Fruit fly (Drosophila melanogaster) whole organism, embryonic: Measurements from ENCODE around the gene Cht6.

Source experiments
- Bgb ChIP-seq: fragments of 200-800 bp; sonication (Bioruptor generic); IDR thresholded peaks from 2 replicates; pipeline ENCODE4 v1.3.6; 2022; ENCODE audit warnings: missing biosample characterization, missing genetic modification characterization; ENCODE audit not compliant: partially characterized antibody
- Blimp-1 ChIP-seq: fragments of 200-800 bp; sonication (Bioruptor generic); optimal IDR thresholded peaks from 3 replicates; lab custom pipeline; 2018; ENCODE audit warnings: missing biosample characterization, missing genetic modification characterization, mild to moderate bottlenecking, moderate library complexity, missing genetic modification reagents
- BtbVII ChIP-seq: fragments of 200-800 bp; sonication (Bioruptor generic); optimal IDR thresholded peaks from 3 replicates; lab custom pipeline; 2017; ENCODE audit warnings: missing biosample characterization, mild to moderate bottlenecking, missing genetic modification characterization
- C15 ChIP-seq: fragments of 200-800 bp; sonication (Bioruptor generic); IDR thresholded peaks from 3 replicates; pipeline ENCODE4 v1.3.6; 2022; ENCODE audit warnings: missing biosample characterization, missing genetic modification characterization
- CG10543 ChIP-seq: fragments of 200-800 bp; sonication (Bioruptor generic); optimal IDR thresholded peaks from 3 replicates; lab custom pipeline; 2017; ENCODE audit warnings: missing biosample characterization, mild to moderate bottlenecking, missing genetic modification characterization, moderate library complexity
- CG11504 ChIP-seq: fragments of 200-800 bp; sonication (Bioruptor generic); optimal IDR thresholded peaks from 3 replicates; lab custom pipeline; 2019; ENCODE audit warnings: missing biosample characterization, mild to moderate bottlenecking, missing genetic modification characterization, moderate library complexity
- CG12391 ChIP-seq: fragments of 200-800 bp; sonication (Bioruptor generic); optimal IDR thresholded peaks from 3 replicates; lab custom pipeline; 2018; ENCODE audit warnings: missing biosample characterization, mild to moderate bottlenecking, missing genetic modification characterization, moderate library complexity
- CG13775 ChIP-seq: fragments of 200-800 bp; sonication (Bioruptor generic); optimal IDR thresholded peaks from 3 replicates; lab custom pipeline; 2017; ENCODE audit warnings: missing biosample characterization, mild to moderate bottlenecking, missing genetic modification characterization
- CG14441 ChIP-seq: fragments of 200-800 bp; sonication (Bioruptor generic); IDR thresholded peaks from 2 replicates; pipeline ENCODE4 v1.3.6; 2022; ENCODE audit warnings: missing biosample characterization, missing genetic modification characterization
- CG4360 ChIP-seq: fragments of 200-800 bp; sonication (Bioruptor generic); IDR thresholded peaks from 2 replicates; pipeline ENCODE4 v1.3.6; 2022; ENCODE audit warnings: missing biosample characterization, missing genetic modification characterization
- CG6175 ChIP-seq: fragments of 200-800 bp; sonication (Bioruptor generic); IDR thresholded peaks from 3 replicates; pipeline ENCODE4 v1.3.6; 2022; ENCODE audit warnings: missing biosample characterization, missing genetic modification characterization
- CG6683 ChIP-seq: fragments of 200-800 bp; sonication (Bioruptor generic); optimal IDR thresholded peaks from 2 replicates; lab custom pipeline; 2017; ENCODE audit warnings: missing biosample characterization, mild to moderate bottlenecking, missing genetic modification characterization, missing genetic modification reagents
- CG7271 ChIP-seq: fragments of 200-800 bp; sonication (Bioruptor generic); optimal IDR thresholded peaks from 2 replicates; lab custom pipeline; 2018; ENCODE audit warnings: missing biosample characterization, mild to moderate bottlenecking, missing genetic modification characterization, moderate library complexity
- CG7556 ChIP-seq: fragments of 200-800 bp; sonication (Bioruptor generic); optimal IDR thresholded peaks from 2 replicates; lab custom pipeline; 2017; ENCODE audit warnings: missing biosample characterization, mild to moderate bottlenecking, missing genetic modification characterization
- CG8359 ChIP-seq: fragments of 200-800 bp; sonication (Bioruptor generic); optimal IDR thresholded peaks from 2 replicates; lab custom pipeline; 2017; ENCODE audit warnings: missing biosample characterization, mild to moderate bottlenecking, missing genetic modification characterization, borderline replicate concordance
- CG9437 ChIP-seq: fragments of 200-800 bp; sonication (Bioruptor generic); optimal IDR thresholded peaks from 2 replicates; lab custom pipeline; 2018; ENCODE audit warnings: missing biosample characterization, mild to moderate bottlenecking, missing genetic modification characterization
- CHES-1-like ChIP-seq: fragments of 200-800 bp; sonication (Bioruptor generic); optimal IDR thresholded peaks from 2 replicates; lab custom pipeline; 2016; ENCODE audit warnings: missing biosample characterization, missing genetic modification characterization
- Dll ChIP-seq: fragments of 200-800 bp; sonication (Bioruptor generic); IDR thresholded peaks from 4 replicates; pipeline ENCODE4 v1.3.6; 2022; ENCODE audit warnings: missing biosample characterization, missing genetic modification characterization; ENCODE audit not compliant: partially characterized antibody
- Doc3 ChIP-seq: fragments of 200-800 bp; sonication (Bioruptor generic); IDR thresholded peaks from 3 replicates; pipeline ENCODE4 v1.3.6; 2022; ENCODE audit warnings: missing biosample characterization, missing genetic modification characterization; ENCODE audit not compliant: partially characterized antibody
- Drgx ChIP-seq: fragments of 200-800 bp; sonication (Bioruptor generic); IDR thresholded peaks from 2 replicates; pipeline ENCODE4 v1.3.6; 2022; ENCODE audit warnings: missing biosample characterization, missing genetic modification characterization
- Hr39 ChIP-seq: fragments of >200 bp; optimal IDR thresholded peaks from 2 replicates; lab custom pipeline; 2017
- Hr51 ChIP-seq, 2 experiments: fragments of 200-800 bp; sonication (Bioruptor generic); optimal IDR thresholded peaks; 2 replicates in 1 of 2; 3 replicates in 1 of 2; lab custom pipeline; 2016 to 2018; ENCODE audit warnings: missing biosample characterization in 2 of 2, missing genetic modification characterization in 2 of 2, mild to moderate bottlenecking in 1 of 2, moderate library complexity in 1 of 2
- Jarid2 ChIP-seq: fragments of 200-800 bp; sonication (Bioruptor generic); optimal IDR thresholded peaks from 3 replicates; lab custom pipeline; 2017; ENCODE audit warnings: mild to moderate bottlenecking, missing biosample characterization, missing genetic modification reagents, missing genetic modification characterization
- MESR4 ChIP-seq: fragments of 200-800 bp; sonication (Bioruptor generic); optimal IDR thresholded peaks from 2 replicates; lab custom pipeline; 2018; ENCODE audit warnings: missing biosample characterization, mild to moderate bottlenecking, missing genetic modification characterization, moderate library complexity
- NC2α ChIP-seq: fragments of 200-800 bp; sonication (Bioruptor generic); optimal IDR thresholded peaks from 2 replicates; lab custom pipeline; 2016; ENCODE audit warnings: missing biosample characterization, missing genetic modification characterization
- Scr ChIP-seq: fragments of 200-800 bp; sonication (Bioruptor generic); IDR thresholded peaks from 2 replicates; pipeline ENCODE4 v1.3.6; 2022; ENCODE audit warnings: missing biosample characterization, missing genetic modification characterization; ENCODE audit not compliant: partially characterized antibody
- abd-A ChIP-seq: fragments of 200-800 bp; sonication (Bioruptor generic); optimal IDR thresholded peaks from 3 replicates; lab custom pipeline; 2019; ENCODE audit warnings: missing biosample characterization, mild to moderate bottlenecking, missing genetic modification characterization, moderate library complexity
- ash1 ChIP-seq: fragments of 200-800 bp; sonication (Bioruptor generic); optimal IDR thresholded peaks from 2 replicates; lab custom pipeline; 2018; ENCODE audit warnings: missing biosample characterization, mild to moderate bottlenecking, missing genetic modification characterization
- bbx ChIP-seq: fragments of 200-800 bp; sonication (Bioruptor generic); IDR thresholded peaks from 2 replicates; pipeline ENCODE4 v1.3.6; 2022; ENCODE audit warnings: missing biosample characterization, missing genetic modification characterization; ENCODE audit not compliant: partially characterized antibody
- bowl ChIP-seq: fragments of 200-800 bp; sonication (Bioruptor generic); IDR thresholded peaks from 2 replicates; pipeline ENCODE4 v1.3.6; 2022; ENCODE audit warnings: missing biosample characterization, missing genetic modification characterization
- chinmo ChIP-seq: fragments of 200-800 bp; sonication (Bioruptor generic); IDR thresholded peaks from 4 replicates; pipeline ENCODE4 v1.3.6; 2022; ENCODE audit warnings: missing biosample characterization, missing genetic modification characterization; ENCODE audit not compliant: partially characterized antibody
- corto ChIP-seq: fragments of 200-800 bp; sonication (Bioruptor generic); optimal IDR thresholded peaks from 2 replicates; lab custom pipeline; 2016; ENCODE audit warnings: missing biosample characterization, mild to moderate bottlenecking, missing genetic modification characterization, moderate library complexity
- crol ChIP-seq: fragments of 200-800 bp; sonication (Bioruptor generic); IDR thresholded peaks from 2 replicates; pipeline ENCODE4 v1.3.6; 2022; ENCODE audit warnings: missing biosample characterization, missing genetic modification characterization
- dati ChIP-seq: fragments of 200-800 bp; sonication (Bioruptor generic); IDR thresholded peaks from 2 replicates; pipeline ENCODE4 v1.3.6; 2022; ENCODE audit warnings: missing biosample characterization, missing genetic modification characterization
- ftz-f1 ChIP-seq: fragments of 200-800 bp; sonication (Bioruptor generic); optimal IDR thresholded peaks from 2 replicates; lab custom pipeline; 2016; ENCODE audit warnings: missing biosample characterization, missing genetic modification characterization
- gem ChIP-seq: fragments of 200-800 bp; sonication (Bioruptor generic); optimal IDR thresholded peaks from 2 replicates; lab custom pipeline; 2019; ENCODE audit warnings: missing biosample characterization, mild to moderate bottlenecking, missing genetic modification characterization, moderate library complexity
- grn ChIP-seq: fragments of 200-800 bp; sonication (Bioruptor generic); optimal IDR thresholded peaks from 3 replicates; lab custom pipeline; 2017; ENCODE audit warnings: missing biosample characterization, missing genetic modification characterization
- ind ChIP-seq: fragments of 200-800 bp; sonication (Bioruptor generic); optimal IDR thresholded peaks from 3 replicates; lab custom pipeline; 2016; ENCODE audit warnings: missing biosample characterization, missing genetic modification characterization
- jumu ChIP-seq: fragments of 200-800 bp; sonication (Bioruptor generic); optimal IDR thresholded peaks from 3 replicates; lab custom pipeline; 2016; ENCODE audit warnings: missing biosample characterization, missing genetic modification characterization
- kni ChIP-seq: fragments of 200-800 bp; sonication (Bioruptor generic); optimal IDR thresholded peaks from 3 replicates; lab custom pipeline; 2017; ENCODE audit warnings: mild to moderate bottlenecking, missing biosample characterization, missing genetic modification reagents, missing genetic modification characterization
- nom ChIP-seq: fragments of 200-800 bp; sonication (Bioruptor generic); optimal IDR thresholded peaks from 2 replicates; lab custom pipeline; 2017; ENCODE audit warnings: missing biosample characterization, missing genetic modification characterization, mild to moderate bottlenecking, moderate library complexity, missing genetic modification reagents
- org-1 ChIP-seq: fragments of 200-800 bp; sonication (Bioruptor generic); optimal IDR thresholded peaks from 2 replicates; lab custom pipeline; 2017; ENCODE audit warnings: missing biosample characterization, missing genetic modification characterization
- salm ChIP-seq: fragments of 200-800 bp; sonication (Bioruptor generic); optimal IDR thresholded peaks from 2 replicates; lab custom pipeline; 2018; ENCODE audit warnings: missing biosample characterization, mild to moderate bottlenecking, missing genetic modification characterization
- sqz ChIP-seq: fragments of 200-800 bp; sonication (Bioruptor generic); optimal IDR thresholded peaks from 3 replicates; lab custom pipeline; 2018; ENCODE audit warnings: missing biosample characterization, mild to moderate bottlenecking, missing genetic modification characterization
- tx ChIP-seq: fragments of 200-800 bp; sonication (Bioruptor generic); optimal IDR thresholded peaks from 2 replicates; lab custom pipeline; 2016; ENCODE audit warnings: missing biosample characterization, missing genetic modification characterization
- vvl ChIP-seq: fragments of 200-800 bp; sonication (Bioruptor generic); IDR thresholded peaks from 2 replicates; pipeline ENCODE4 v1.3.6; 2022; ENCODE audit warnings: missing biosample characterization, missing genetic modification characterization
- z ChIP-seq: fragments of 200-800 bp; sonication (Bioruptor generic); IDR thresholded peaks from 3 replicates; pipeline ENCODE4 v1.3.6; 2022; ENCODE audit warnings: missing biosample characterization, missing genetic modification characterization
- zfh2 ChIP-seq: fragments of 200-800 bp; sonication (Bioruptor generic); optimal IDR thresholded peaks from 2 replicates; lab custom pipeline; 2016; ENCODE audit warnings: missing biosample characterization, missing genetic modification characterization

The Cht6 gene

DNA sequence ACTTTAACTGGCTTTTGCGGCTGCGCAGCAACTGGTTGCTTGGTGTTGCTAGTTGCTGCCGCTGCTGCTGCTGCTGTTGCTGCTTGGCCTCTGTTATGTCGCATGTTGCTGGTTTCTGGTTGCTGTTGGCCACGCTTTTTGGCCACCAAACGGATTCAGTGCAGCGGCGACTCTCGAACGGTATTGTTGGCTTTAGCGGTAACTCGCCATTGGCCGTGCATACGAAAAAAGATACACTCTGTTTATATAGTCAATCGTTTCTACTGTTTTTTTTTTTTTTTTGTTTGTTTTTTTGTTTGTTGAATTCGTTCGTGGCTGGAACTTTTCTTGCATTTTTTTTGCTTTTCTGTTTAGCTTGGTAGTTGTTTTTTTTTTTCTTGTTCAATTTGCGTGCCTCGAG lies at the start of gene Cht6:
Gene Cht6, plus strand, starts transcription at position 122 of the 400 bp plus-strand sequence.
- TF ChIP-seq CG13775 (GFP tag; lab: Kevin White, UChicago) (no peak), bbx (GFP tag; lab: Robert Waterston, UW) (no peak), CG12391 (tag; lab: Kevin White, UChicago) (no peak), Drgx (peak; percentile 27; the same call in 1 of the 2 replicates), CG7556 (GFP tag; lab: Kevin White, UChicago) (no peak), CG7271 (tag; lab: Kevin White, UChicago) (no peak), C15 (GFP tag; lab: Robert Waterston, UW) (no peak), CG11504 (tag; lab: Kevin White, UChicago) (peak; percentile 75), Hr39 (lab: Kevin White, UChicago) (no peak), vvl (GFP tag; lab: Robert Waterston, UW) (0 out of 2 replicates have a peak, but pooled peaks have one; percentile 23), Bgb (GFP tag; lab: Robert Waterston, UW) (no peak; the same call in 1 of the 2 replicates), CG4360 (GFP tag; lab: Robert Waterston, UW) (0 out of 2 replicates have a peak, but pooled peaks have one; percentile 16), CHES-1-like (no peak), CG9437 (no peak), gem (no peak), Jarid2 (GFP tag; lab: Kevin White, UChicago) (peak; percentile 33), CG6175 (GFP tag; lab: Robert Waterston, UW) (peak; percentile 74; the same call in 1 of the 3 replicates), nom (GFP tag; lab: Kevin White, UChicago) (peak; percentile 39), sqz (peak; percentile 0), Doc3 (GFP tag; lab: Robert Waterston, UW) (0 out of 3 replicates have a peak, but pooled peaks have one; percentile 9), BtbVII (GFP tag; lab: Kevin White, UChicago) (no peak), CG14441 (GFP tag; lab: Robert Waterston, UW) (no peak), bowl (GFP tag; lab: Robert Waterston, UW) (0 out of 2 replicates have a peak, but pooled peaks have one; percentile 31), chinmo (GFP tag; lab: Robert Waterston, UW) (peak; percentile 89; the same call in 3 of the 4 replicates)

DNA sequence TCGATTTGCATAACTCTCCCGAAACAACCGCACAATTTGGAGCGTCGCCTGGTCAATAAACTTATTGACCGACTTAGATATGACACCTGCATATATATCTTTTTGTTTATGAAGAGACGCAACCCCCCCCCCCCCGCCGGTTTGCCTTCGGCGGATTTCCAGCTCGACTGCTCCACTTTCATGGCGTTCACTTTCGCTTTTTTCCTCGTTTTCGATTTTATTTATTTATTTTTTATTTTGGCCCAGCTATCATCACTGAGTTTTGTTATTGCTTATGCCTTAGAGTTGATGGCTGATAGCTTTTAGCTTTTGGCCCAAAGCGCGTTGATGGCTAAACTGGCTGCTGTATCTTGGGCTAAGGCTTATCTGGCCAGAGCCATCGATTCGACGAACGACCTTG lies 40.7 kb upstream of the Cht6 start:
- no peak for TF ChIP-seq CG10543
- TF ChIP-seq abd-A (tag; lab: Kevin White, UChicago): peak; percentile 70
- TF ChIP-seq zfh2: no peak
- peak; percentile 95 for TF ChIP-seq Blimp-1 (GFP tag; lab: Kevin White, UChicago)
- TF ChIP-seq z: no peak
- TF ChIP-seq tx (GFP tag; lab: Kevin White, UChicago): no peak
- TF ChIP-seq Hr39 (lab: Kevin White, UChicago): peak; percentile 18
- no peak for TF ChIP-seq Hr51 (GFP tag; optimal IDR thresholded peaks at IDR 0.05; lab: Kevin White, UChicago)
- TF ChIP-seq dati (GFP tag; lab: Robert Waterston, UW): no peak
- no peak for TF ChIP-seq jumu (GFP tag; lab: Kevin White, UChicago)
- TF ChIP-seq ash1: no peak
- 0 out of 2 replicates have a peak, but pooled peaks have one; percentile 21 for TF ChIP-seq crol (GFP tag; lab: Robert Waterston, UW)
- TF ChIP-seq grn (GFP tag; lab: Kevin White, UChicago): peak; percentile 36
- no peak for TF ChIP-seq ftz-f1 (GFP tag; lab: Kevin White, UChicago)
- TF ChIP-seq Scr (GFP tag; lab: Robert Waterston, UW): no peak
- TF ChIP-seq Dll (GFP tag; lab: Robert Waterston, UW): no peak
- peak; percentile 28 for TF ChIP-seq kni (GFP tag; lab: Kevin White, UChicago)
- TF ChIP-seq salm: no peak
- TF ChIP-seq vvl (GFP tag; lab: Robert Waterston, UW): peak; percentile 34; the same call in 1 of the 2 replicates
- no peak for TF ChIP-seq MESR4 (GFP tag; lab: Kevin White, UChicago)
- 0 out of 4 replicates have a peak, but pooled peaks have one; percentile 51 for TF ChIP-seq chinmo (GFP tag; lab: Robert Waterston, UW)
- no peak for TF ChIP-seq ind (GFP tag; lab: Kevin White, UChicago)
- TF ChIP-seq corto: no peak
- no peak for TF ChIP-seq CG6683 (GFP tag; lab: Kevin White, UChicago)
- no peak for TF ChIP-seq NC2α (GFP tag; lab: Kevin White, UChicago)
- no peak for TF ChIP-seq CG8359 (GFP tag; lab: Kevin White, UChicago)
- TF ChIP-seq org-1 (GFP tag; lab: Kevin White, UChicago): no peak
